Fruit fly (Drosophila melanogaster) whole organism, prepupa: ENCODE data around the gene CG9962.

Experiments
- Blimp-1 ChIP-seq: fragments of 200-800 bp; sonication (Bioruptor generic); optimal IDR thresholded peaks from 3 replicates; lab custom pipeline; 2017; ENCODE audit warnings: missing biosample characterization, missing genetic modification characterization, mild to moderate bottlenecking, moderate library complexity, missing genetic modification reagents
- CG10669 ChIP-seq: fragments of 200-800 bp; sonication (Bioruptor generic); optimal IDR thresholded peaks from 3 replicates; lab custom pipeline; 2018; ENCODE audit warnings: missing biosample characterization, mild to moderate bottlenecking, missing genetic modification characterization, moderate library complexity
- CG11294 ChIP-seq: fragments of 200-800 bp; sonication (Bioruptor generic); IDR thresholded peaks from 2 replicates; pipeline ENCODE4 v1.3.6; 2022; ENCODE audit warnings: missing biosample characterization, missing genetic modification characterization
- CG11762 ChIP-seq: fragments of 200-800 bp; sonication (Bioruptor generic); optimal IDR thresholded peaks from 3 replicates; lab custom pipeline; 2016; ENCODE audit warnings: missing biosample characterization, missing genetic modification characterization; ENCODE audit not compliant: insufficient read depth
- CG16779 ChIP-seq: fragments of 200-800 bp; sonication (Bioruptor generic); optimal IDR thresholded peaks from 3 replicates; lab custom pipeline; 2017; ENCODE audit warnings: missing biosample characterization, mild to moderate bottlenecking, missing genetic modification characterization
- CG3032 ChIP-seq: fragments of 200-800 bp; optimal IDR thresholded peaks from 2 replicates; lab custom pipeline; 2019; ENCODE audit warnings: missing biosample characterization, mild to moderate bottlenecking, missing genetic modification characterization, moderate library complexity
- CG34406 ChIP-seq: fragments of 200-800 bp; sonication (Bioruptor generic); optimal IDR thresholded peaks from 3 replicates; lab custom pipeline; 2016; ENCODE audit warnings: missing biosample characterization, missing genetic modification characterization
- CG3919 ChIP-seq: fragments of 200-800 bp; sonication (Bioruptor generic); optimal IDR thresholded peaks from 3 replicates; lab custom pipeline; 2016; ENCODE audit warnings: missing biosample characterization, missing genetic modification characterization
- CG4318 ChIP-seq: fragments of 200-800 bp; sonication (Bioruptor generic); optimal IDR thresholded peaks from 3 replicates; lab custom pipeline; 2017; ENCODE audit warnings: missing biosample characterization, mild to moderate bottlenecking, missing genetic modification characterization
- CG6163 ChIP-seq: fragments of 200-800 bp; sonication (Bioruptor generic); IDR thresholded peaks from 3 replicates; pipeline ENCODE4 v1.3.6; 2022; ENCODE audit warnings: missing biosample characterization, missing genetic modification characterization
- CG6276 ChIP-seq: fragments of 200-800 bp; sonication (Bioruptor generic); optimal IDR thresholded peaks from 2 replicates; lab custom pipeline; 2017; ENCODE audit warnings: missing biosample characterization, mild to moderate bottlenecking, missing genetic modification characterization
- CG6792 ChIP-seq: fragments of 200-800 bp; sonication (Bioruptor generic); optimal IDR thresholded peaks from 3 replicates; lab custom pipeline; 2016; ENCODE audit warnings: missing biosample characterization, missing genetic modification characterization
- CG6808 ChIP-seq: fragments of 200-800 bp; sonication (Bioruptor generic); optimal IDR thresholded peaks from 3 replicates; lab custom pipeline; 2017; ENCODE audit warnings: missing biosample characterization, missing genetic modification characterization, mild to moderate bottlenecking, moderate library complexity, missing genetic modification reagents
- CG6854 ChIP-seq: fragments of 200-800 bp; sonication (Bioruptor generic); optimal IDR thresholded peaks from 2 replicates; lab custom pipeline; 2017; ENCODE audit warnings: missing biosample characterization, mild to moderate bottlenecking, missing genetic modification characterization
- CG8119 ChIP-seq: fragments of 200-800 bp; sonication (Bioruptor generic); IDR thresholded peaks from 3 replicates; pipeline ENCODE4 v1.3.6; 2022; ENCODE audit warnings: missing biosample characterization, missing genetic modification characterization
- CG9139 ChIP-seq: fragments of 200-800 bp; sonication (Bioruptor generic); optimal IDR thresholded peaks from 3 replicates; lab custom pipeline; 2017; ENCODE audit warnings: missing biosample characterization, mild to moderate bottlenecking, missing genetic modification characterization
- Eip93F ChIP-seq: fragments of 200-800 bp; sonication (Bioruptor generic); optimal IDR thresholded peaks from 2 replicates; lab custom pipeline; 2016; ENCODE audit warnings: missing biosample characterization, mild to moderate bottlenecking, missing genetic modification characterization
- Ets96B ChIP-seq: fragments of 200-800 bp; optimal IDR thresholded peaks from 2 replicates; lab custom pipeline; 2019; ENCODE audit warnings: missing biosample characterization, mild to moderate bottlenecking, missing genetic modification characterization, moderate library complexity
- Hr39 ChIP-seq: fragments of 200-800 bp; sonication (Bioruptor generic); optimal IDR thresholded peaks from 2 replicates; lab custom pipeline; 2016; ENCODE audit warnings: missing biosample characterization, missing genetic modification characterization
- Met ChIP-seq: fragments of 200-800 bp; sonication (Bioruptor generic); optimal IDR thresholded peaks from 3 replicates; lab custom pipeline; 2016; ENCODE audit warnings: missing biosample characterization, missing genetic modification characterization
- OdsH ChIP-seq: fragments of 200-800 bp; sonication (Bioruptor generic); optimal IDR thresholded peaks from 3 replicates; lab custom pipeline; 2016; ENCODE audit warnings: missing biosample characterization, missing genetic modification characterization
- Smox ChIP-seq: fragments of 200-800 bp; sonication (Bioruptor generic); optimal IDR thresholded peaks from 3 replicates; lab custom pipeline; 2016; ENCODE audit warnings: missing biosample characterization, missing genetic modification characterization
- Sox14 ChIP-seq: fragments of 200-800 bp; sonication (Bioruptor generic); optimal IDR thresholded peaks from 3 replicates; lab custom pipeline; 2016; ENCODE audit warnings: missing biosample characterization, missing genetic modification characterization
- Sox15 ChIP-seq: fragments of 200-800 bp; sonication (Bioruptor generic); optimal IDR thresholded peaks from 3 replicates; lab custom pipeline; 2016; ENCODE audit warnings: missing biosample characterization, missing genetic modification characterization
- achi ChIP-seq: fragments of 200-800 bp; sonication (Bioruptor generic); optimal IDR thresholded peaks from 3 replicates; lab custom pipeline; 2016; ENCODE audit warnings: missing biosample characterization, missing genetic modification characterization
- dac ChIP-seq: fragments of 200-800 bp; sonication (Bioruptor generic); optimal IDR thresholded peaks from 2 replicates; lab custom pipeline; 2017; ENCODE audit warnings: missing biosample characterization, mild to moderate bottlenecking, missing genetic modification characterization
- esn ChIP-seq: fragments of 200-800 bp; sonication (Bioruptor generic); optimal IDR thresholded peaks from 2 replicates; lab custom pipeline; 2016; ENCODE audit warnings: missing biosample characterization, mild to moderate bottlenecking, missing genetic modification characterization, moderate library complexity
- fd59A ChIP-seq: fragments of 200-800 bp; sonication (Bioruptor generic); optimal IDR thresholded peaks from 2 replicates; lab custom pipeline; 2017; ENCODE audit warnings: missing biosample characterization, mild to moderate bottlenecking, missing genetic modification characterization, missing genetic modification reagents
- fd85E ChIP-seq: fragments of 200-800 bp; sonication (Bioruptor generic); optimal IDR thresholded peaks from 3 replicates; lab custom pipeline; 2016; ENCODE audit warnings: missing biosample characterization, missing genetic modification characterization
- lz ChIP-seq: fragments of 200-800 bp; sonication (Bioruptor generic); optimal IDR thresholded peaks from 3 replicates; lab custom pipeline; 2016; ENCODE audit warnings: missing biosample characterization, missing genetic modification characterization
- net ChIP-seq: fragments of 200-800 bp; sonication (Bioruptor generic); optimal IDR thresholded peaks from 3 replicates; lab custom pipeline; 2016; ENCODE audit warnings: missing biosample characterization, missing genetic modification characterization
- salr ChIP-seq, 2 experiments: fragments of 200-800 bp; sonication (Bioruptor generic); optimal IDR thresholded peaks; 3 replicates each; lab custom pipeline; 2016 to 2018; ENCODE audit warnings: missing biosample characterization in 2 of 2, missing genetic modification characterization in 2 of 2, mild to moderate bottlenecking in 1 of 2
- vri ChIP-seq: fragments of 200-800 bp; sonication (Bioruptor generic); optimal IDR thresholded peaks from 3 replicates; lab custom pipeline; 2016; ENCODE audit warnings: missing biosample characterization, mild to moderate bottlenecking, missing genetic modification characterization

Gene CG9962

dm6 chr2L:2647620-2648019, at the start of gene CG9962, which contains the start of gene CG43851:
TSS of gene CG9962 (minus strand) at chr2L:2647720.
TSS of gene CG43851 (plus strand) at chr2L:2647886.
- TF ChIP-seq CG8119 (GFP tag; lab: Robert Waterston, UW): no peak
- TF ChIP-seq, all 60 proteins: peak for 0

dm6 chr2L:2696337-2696736, 48.8 kb upstream of the CG9962 start, which contains the start of gene Trf5:
TSS of gene Trf5 (minus strand) at chr2L:2696437.
- TF ChIP-seq fd59A (GFP tag; lab: Kevin White, UChicago) (no peak), Hr39 (no peak), CG11294 (GFP tag; lab: Robert Waterston, UW) (no peak), CG11762 (no peak), achi (GFP tag; lab: Kevin White, UChicago) (no peak), Blimp-1 (GFP tag; lab: Kevin White, UChicago) (no peak), Sox15 (GFP tag; lab: Kevin White, UChicago) (no peak), esn (no peak), vri (GFP tag; lab: Kevin White, UChicago) (no peak), CG6276 (no peak), Sox14 (GFP tag; lab: Kevin White, UChicago) (no peak), Ets96B (no peak), lz (no peak), CG4318 (no peak), dac (GFP tag; lab: Kevin White, UChicago) (no peak), CG34406 (no peak), CG16779 (tag; lab: Kevin White, UChicago) (no peak), CG6163 (GFP tag; lab: Robert Waterston, UW) (no peak)

- 0 out of 3 replicates have a peak, but pooled peaks have one; percentile 37 for TF ChIP-seq CG6163 (GFP tag; lab: Robert Waterston, UW)
- no peak for TF ChIP-seq Met (GFP tag; lab: Kevin White, UChicago)
Measured at dm6 chr2L:2677553-2677952, 30.0 kb upstream of the CG9962 start, which contains the start of gene Tmtc1. TSS of gene Tmtc1 (plus strand) at chr2L:2677734.

DNA sequence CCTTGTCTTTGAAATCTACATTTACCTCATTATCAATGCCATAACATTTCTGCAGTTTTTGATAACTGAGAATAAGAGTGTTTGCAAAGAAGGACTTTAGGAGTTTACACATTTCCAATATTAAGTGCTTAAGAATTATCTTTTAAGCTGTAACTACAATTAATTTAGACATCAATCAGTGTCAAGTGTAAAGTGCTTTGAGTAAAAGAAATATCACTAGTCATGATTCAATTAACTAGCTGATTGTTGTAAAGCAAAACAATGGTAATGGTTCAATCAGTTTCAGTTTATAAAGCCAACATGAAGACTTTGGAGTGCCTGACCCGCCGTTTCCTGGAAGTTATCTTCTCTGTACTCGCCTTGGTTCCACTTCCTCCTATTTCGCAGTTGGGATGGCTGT, 22.0 kb upstream of the CG9962 start, which contains the start of gene Gr23a:
Gr23a (plus strand) TSS at position 301 of the 400 bp plus-strand sequence.
- no peak for TF ChIP-seq OdsH (GFP tag; lab: Kevin White, UChicago)
- TF ChIP-seq CG9139 (GFP tag; lab: Kevin White, UChicago): no peak
- TF ChIP-seq CG4318: no peak
- TF ChIP-seq CG6808 (GFP tag; lab: Kevin White, UChicago): no peak

dm6 chr2L:2664762-2665161, 17.2 kb upstream of the CG9962 start, which contains the start of gene Trf4:
TSS of gene Trf4 (plus strand) at chr2L:2665062.
- TF ChIP-seq Smox (GFP tag; lab: Kevin White, UChicago): no peak
- TF ChIP-seq CG6792 (GFP tag; lab: Kevin White, UChicago): no peak
- no peak for TF ChIP-seq CG3919 (GFP tag; lab: Kevin White, UChicago)
- TF ChIP-seq vri (GFP tag; lab: Kevin White, UChicago): no peak
- TF ChIP-seq Eip93F (GFP tag; lab: Kevin White, UChicago): no peak
- TF ChIP-seq Ets96B: no peak
- TF ChIP-seq CG6854 (GFP tag; lab: Kevin White, UChicago): no peak
- no peak for TF ChIP-seq CG3032 (tag; lab: Kevin White, UChicago)
- TF ChIP-seq CG9139 (GFP tag; lab: Kevin White, UChicago): no peak
- TF ChIP-seq salr (GFP tag; optimal IDR thresholded peaks at IDR 0.05; lab: Kevin White, UChicago): no peak
- TF ChIP-seq net: no peak
- no peak for TF ChIP-seq CG10669 (GFP tag; lab: Kevin White, UChicago)
- no peak for TF ChIP-seq fd85E
